Fruit fly (Drosophila melanogaster) whole organism, prepupa: Measurements from ENCODE around the gene CG6912.

ENCODE experiments used
- Blimp-1 ChIP-seq: fragments of 200-800 bp; sonication (Bioruptor generic); optimal IDR thresholded peaks from 3 replicates; lab custom pipeline; 2017; ENCODE audit warnings: missing biosample characterization, missing genetic modification characterization, mild to moderate bottlenecking, moderate library complexity, missing genetic modification reagents
- CG10631 ChIP-seq: fragments of 200-800 bp; sonication (Bioruptor generic); optimal IDR thresholded peaks from 2 replicates; lab custom pipeline; 2016; ENCODE audit warnings: missing biosample characterization, missing genetic modification characterization
- CG10669 ChIP-seq: fragments of 200-800 bp; sonication (Bioruptor generic); optimal IDR thresholded peaks from 3 replicates; lab custom pipeline; 2018; ENCODE audit warnings: missing biosample characterization, mild to moderate bottlenecking, missing genetic modification characterization, moderate library complexity
- CG11294 ChIP-seq: fragments of 200-800 bp; sonication (Bioruptor generic); IDR thresholded peaks from 2 replicates; pipeline ENCODE4 v1.3.6; 2022; ENCODE audit warnings: missing biosample characterization, missing genetic modification characterization
- CG11902 ChIP-seq: fragments of 200-800 bp; sonication (Bioruptor generic); optimal IDR thresholded peaks from 3 replicates; lab custom pipeline; 2016; ENCODE audit warnings: missing biosample characterization, missing genetic modification characterization
- CG1621 ChIP-seq: fragments of 200-800 bp; sonication (Bioruptor generic); optimal IDR thresholded peaks from 3 replicates; lab custom pipeline; 2018; ENCODE audit warnings: missing biosample characterization, mild to moderate bottlenecking, missing genetic modification characterization
- CG16779 ChIP-seq: fragments of 200-800 bp; sonication (Bioruptor generic); optimal IDR thresholded peaks from 3 replicates; lab custom pipeline; 2017; ENCODE audit warnings: missing biosample characterization, mild to moderate bottlenecking, missing genetic modification characterization
- CG3032 ChIP-seq: fragments of 200-800 bp; optimal IDR thresholded peaks from 2 replicates; lab custom pipeline; 2019; ENCODE audit warnings: missing biosample characterization, mild to moderate bottlenecking, missing genetic modification characterization, moderate library complexity
- CG31627 ChIP-seq: fragments of 200-800 bp; sonication (Bioruptor generic); optimal IDR thresholded peaks from 3 replicates; lab custom pipeline; 2016; ENCODE audit warnings: missing biosample characterization, missing genetic modification characterization
- CG32006 ChIP-seq: fragments of 200-800 bp; sonication (Bioruptor generic); optimal IDR thresholded peaks from 3 replicates; lab custom pipeline; 2017; ENCODE audit warnings: missing biosample characterization, mild to moderate bottlenecking, missing genetic modification characterization
- CG34406 ChIP-seq: fragments of 200-800 bp; sonication (Bioruptor generic); optimal IDR thresholded peaks from 3 replicates; lab custom pipeline; 2016; ENCODE audit warnings: missing biosample characterization, missing genetic modification characterization
- CG4318 ChIP-seq: fragments of 200-800 bp; sonication (Bioruptor generic); optimal IDR thresholded peaks from 3 replicates; lab custom pipeline; 2017; ENCODE audit warnings: missing biosample characterization, mild to moderate bottlenecking, missing genetic modification characterization
- CG6163 ChIP-seq: fragments of 200-800 bp; sonication (Bioruptor generic); IDR thresholded peaks from 3 replicates; pipeline ENCODE4 v1.3.6; 2022; ENCODE audit warnings: missing biosample characterization, missing genetic modification characterization
- CG6276 ChIP-seq: fragments of 200-800 bp; sonication (Bioruptor generic); optimal IDR thresholded peaks from 2 replicates; lab custom pipeline; 2017; ENCODE audit warnings: missing biosample characterization, mild to moderate bottlenecking, missing genetic modification characterization
- CG6792 ChIP-seq: fragments of 200-800 bp; sonication (Bioruptor generic); optimal IDR thresholded peaks from 3 replicates; lab custom pipeline; 2016; ENCODE audit warnings: missing biosample characterization, missing genetic modification characterization
- CG6808 ChIP-seq: fragments of 200-800 bp; sonication (Bioruptor generic); optimal IDR thresholded peaks from 3 replicates; lab custom pipeline; 2017; ENCODE audit warnings: missing biosample characterization, missing genetic modification characterization, mild to moderate bottlenecking, moderate library complexity, missing genetic modification reagents
- CG6854 ChIP-seq: fragments of 200-800 bp; sonication (Bioruptor generic); optimal IDR thresholded peaks from 2 replicates; lab custom pipeline; 2017; ENCODE audit warnings: missing biosample characterization, mild to moderate bottlenecking, missing genetic modification characterization
- CG8319 ChIP-seq: fragments of 200-800 bp; sonication (Bioruptor generic); optimal IDR thresholded peaks from 3 replicates; lab custom pipeline; 2016; ENCODE audit warnings: missing biosample characterization, missing genetic modification characterization
- CG8632 ChIP-seq: fragments of 200-800 bp; sonication (Bioruptor generic); optimal IDR thresholded peaks from 3 replicates; lab custom pipeline; 2016; ENCODE audit warnings: missing biosample characterization, missing genetic modification characterization
- Eip75B ChIP-seq: fragments of 200-800 bp; sonication (Bioruptor generic); optimal IDR thresholded peaks from 3 replicates; lab custom pipeline; 2016; ENCODE audit warnings: missing biosample characterization, missing genetic modification characterization
- Eip78C ChIP-seq: fragments of 200-800 bp; sonication (Bioruptor generic); peaks from one replicate; lab custom pipeline; 2016; ENCODE audit warnings: missing biosample characterization, missing genetic modification characterization
- Eip93F ChIP-seq: fragments of 200-800 bp; sonication (Bioruptor generic); optimal IDR thresholded peaks from 2 replicates; lab custom pipeline; 2016; ENCODE audit warnings: missing biosample characterization, mild to moderate bottlenecking, missing genetic modification characterization
- Ets96B ChIP-seq: fragments of 200-800 bp; optimal IDR thresholded peaks from 2 replicates; lab custom pipeline; 2019; ENCODE audit warnings: missing biosample characterization, mild to moderate bottlenecking, missing genetic modification characterization, moderate library complexity
- Hr38 ChIP-seq: sonication (Bioruptor generic); optimal IDR thresholded peaks from 2 replicates; lab custom pipeline; 2016; ENCODE audit warnings: missing biosample characterization, missing genetic modification characterization
- Hr39 ChIP-seq: fragments of 200-800 bp; sonication (Bioruptor generic); optimal IDR thresholded peaks from 2 replicates; lab custom pipeline; 2016; ENCODE audit warnings: missing biosample characterization, missing genetic modification characterization
- Hr4 ChIP-seq: fragments of 200-800 bp; sonication (Bioruptor generic); optimal IDR thresholded peaks from 3 replicates; lab custom pipeline; 2016; ENCODE audit warnings: missing biosample characterization, missing genetic modification characterization
- Met ChIP-seq: fragments of 200-800 bp; sonication (Bioruptor generic); optimal IDR thresholded peaks from 3 replicates; lab custom pipeline; 2016; ENCODE audit warnings: missing biosample characterization, missing genetic modification characterization
- OdsH ChIP-seq: fragments of 200-800 bp; sonication (Bioruptor generic); optimal IDR thresholded peaks from 3 replicates; lab custom pipeline; 2016; ENCODE audit warnings: missing biosample characterization, missing genetic modification characterization
- Smox ChIP-seq: fragments of 200-800 bp; sonication (Bioruptor generic); optimal IDR thresholded peaks from 3 replicates; lab custom pipeline; 2016; ENCODE audit warnings: missing biosample characterization, missing genetic modification characterization
- Sox14 ChIP-seq: fragments of 200-800 bp; sonication (Bioruptor generic); optimal IDR thresholded peaks from 3 replicates; lab custom pipeline; 2016; ENCODE audit warnings: missing biosample characterization, missing genetic modification characterization
- cyc ChIP-seq: fragments of 200-800 bp; sonication (Bioruptor generic); optimal IDR thresholded peaks from 3 replicates; lab custom pipeline; 2016; ENCODE audit warnings: missing biosample characterization, missing genetic modification characterization
- dsx ChIP-seq: fragments of 200-800 bp; optimal IDR thresholded peaks from 3 replicates; lab custom pipeline; 2019; ENCODE audit warnings: missing biosample characterization, mild to moderate bottlenecking, missing genetic modification characterization, moderate library complexity; ENCODE audit not compliant: poor library complexity, severe bottlenecking
- eg ChIP-seq: fragments of 200-800 bp; sonication (Bioruptor generic); IDR thresholded peaks from 3 replicates; pipeline ENCODE4 v1.3.6; 2022; ENCODE audit warnings: missing biosample characterization, missing genetic modification characterization
- esn ChIP-seq: fragments of 200-800 bp; sonication (Bioruptor generic); optimal IDR thresholded peaks from 2 replicates; lab custom pipeline; 2016; ENCODE audit warnings: missing biosample characterization, mild to moderate bottlenecking, missing genetic modification characterization, moderate library complexity
- fd59A ChIP-seq: fragments of 200-800 bp; sonication (Bioruptor generic); optimal IDR thresholded peaks from 2 replicates; lab custom pipeline; 2017; ENCODE audit warnings: missing biosample characterization, mild to moderate bottlenecking, missing genetic modification characterization, missing genetic modification reagents
- fd85E ChIP-seq: fragments of 200-800 bp; sonication (Bioruptor generic); optimal IDR thresholded peaks from 3 replicates; lab custom pipeline; 2016; ENCODE audit warnings: missing biosample characterization, missing genetic modification characterization
- fkh ChIP-seq: fragments of 200-800 bp; sonication (Bioruptor generic); optimal IDR thresholded peaks from 3 replicates; lab custom pipeline; 2017; ENCODE audit warnings: missing biosample characterization, mild to moderate bottlenecking, missing genetic modification characterization, moderate library complexity
- lz ChIP-seq: fragments of 200-800 bp; sonication (Bioruptor generic); optimal IDR thresholded peaks from 3 replicates; lab custom pipeline; 2016; ENCODE audit warnings: missing biosample characterization, missing genetic modification characterization
- pdm3 ChIP-seq: fragments of 200-800 bp; sonication (Bioruptor generic); optimal IDR thresholded peaks from 3 replicates; lab custom pipeline; 2016; ENCODE audit warnings: missing biosample characterization, missing genetic modification characterization
- salr ChIP-seq, 2 experiments: fragments of 200-800 bp; sonication (Bioruptor generic); optimal IDR thresholded peaks; 3 replicates each; lab custom pipeline; 2016 to 2018; ENCODE audit warnings: missing biosample characterization in 2 of 2, missing genetic modification characterization in 2 of 2, mild to moderate bottlenecking in 1 of 2
- spab ChIP-seq: fragments of 200-800 bp; sonication (Bioruptor generic); optimal IDR thresholded peaks from 2 replicates; lab custom pipeline; 2017; ENCODE audit warnings: missing biosample characterization, mild to moderate bottlenecking, missing genetic modification characterization, missing genetic modification reagents
- svp ChIP-seq: fragments of 200-800 bp; sonication (Bioruptor generic); peaks from one replicate; lab custom pipeline; 2016; ENCODE audit warnings: missing biosample characterization, missing genetic modification characterization
- topi ChIP-seq: fragments of 200-800 bp; sonication (Bioruptor generic); optimal IDR thresholded peaks from 3 replicates; lab custom pipeline; 2016; ENCODE audit warnings: missing biosample characterization, missing genetic modification characterization
- vri ChIP-seq: fragments of 200-800 bp; sonication (Bioruptor generic); optimal IDR thresholded peaks from 3 replicates; lab custom pipeline; 2016; ENCODE audit warnings: missing biosample characterization, mild to moderate bottlenecking, missing genetic modification characterization

Gene CG6912

DNA sequence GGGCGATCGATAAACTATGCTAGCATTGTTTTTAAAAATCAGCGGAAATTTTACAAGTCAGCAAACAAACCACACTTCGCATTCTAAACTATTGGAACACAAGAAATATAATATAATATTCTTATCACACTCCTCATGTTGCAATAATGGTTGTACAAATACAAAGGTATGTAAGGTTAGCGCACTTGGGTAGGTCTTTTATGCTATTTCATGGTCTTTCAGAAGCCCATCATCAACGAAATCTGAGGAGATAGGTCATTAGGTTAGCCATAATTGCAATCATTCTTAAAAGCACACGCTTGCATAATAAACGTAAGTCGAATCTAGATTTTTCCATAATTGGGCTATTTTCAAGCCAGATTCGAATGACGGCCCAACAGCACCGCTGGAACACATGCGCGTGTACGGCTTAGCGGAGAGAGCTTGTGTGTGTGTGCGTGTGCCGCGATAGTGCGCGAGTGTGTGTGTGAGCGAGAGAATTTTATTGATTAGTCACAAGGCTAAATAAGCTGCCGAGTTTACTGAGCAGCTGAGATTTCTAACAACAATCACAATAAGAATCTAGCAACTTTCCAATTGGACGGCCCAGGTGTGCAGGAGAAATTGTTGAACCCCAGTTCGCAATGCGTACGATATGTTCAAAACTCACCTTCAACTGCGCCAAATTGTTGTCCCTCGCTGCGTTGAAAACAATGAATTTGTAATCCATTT is 42.4 kb downstream of the CG6912 start (continued):
- TF ChIP-seq fd85E (GFP tag; lab: Kevin White, UChicago) (no peak), CG16779 (tag; lab: Kevin White, UChicago) (no peak), spab (GFP tag; lab: Kevin White, UChicago) (no peak), CG8319 (GFP tag; lab: Kevin White, UChicago) (no peak), CG1621 (tag; lab: Kevin White, UChicago) (no peak), cyc (GFP tag; lab: Kevin White, UChicago) (no peak), Hr4 (GFP tag; lab: Kevin White, UChicago) (peak; percentile 32), CG3032 (no peak), Blimp-1 (GFP tag; lab: Kevin White, UChicago) (no peak), Eip93F (GFP tag; lab: Kevin White, UChicago) (no peak), Met (GFP tag; lab: Kevin White, UChicago) (peak; percentile 55), CG11294 (no peak), CG6854 (GFP tag; lab: Kevin White, UChicago) (no peak), Sox14 (peak; percentile 19), eg (GFP tag; lab: Robert Waterston, UW) (no peak), lz (GFP tag; lab: Kevin White, UChicago) (no peak), CG31627 (GFP tag; lab: Kevin White, UChicago) (no peak), dsx (no peak), CG10631 (GFP tag; lab: Kevin White, UChicago) (no peak), pdm3 (GFP tag; lab: Kevin White, UChicago) (no peak), Hr39 (GFP tag; lab: Kevin White, UChicago) (no peak), fd59A (no peak), CG6792 (GFP tag; lab: Kevin White, UChicago) (no peak), Ets96B (tag; lab: Kevin White, UChicago) (no peak), OdsH (peak; percentile 23), Smox (GFP tag; lab: Kevin White, UChicago) (no peak), svp (GFP tag; lab: Kevin White, UChicago) (peak; percentile 79), topi (GFP tag; lab: Kevin White, UChicago) (no peak), CG34406 (GFP tag; lab: Kevin White, UChicago) (no peak), CG10669 (GFP tag; lab: Kevin White, UChicago) (no peak), Eip75B (no peak), esn (GFP tag; lab: Kevin White, UChicago) (peak; percentile 35), CG8632 (GFP tag; lab: Kevin White, UChicago) (no peak), Eip78C (GFP tag; lab: Kevin White, UChicago) (peak; percentile 84)
- TF ChIP-seq, all 60 proteins: peak for 15

DNA sequence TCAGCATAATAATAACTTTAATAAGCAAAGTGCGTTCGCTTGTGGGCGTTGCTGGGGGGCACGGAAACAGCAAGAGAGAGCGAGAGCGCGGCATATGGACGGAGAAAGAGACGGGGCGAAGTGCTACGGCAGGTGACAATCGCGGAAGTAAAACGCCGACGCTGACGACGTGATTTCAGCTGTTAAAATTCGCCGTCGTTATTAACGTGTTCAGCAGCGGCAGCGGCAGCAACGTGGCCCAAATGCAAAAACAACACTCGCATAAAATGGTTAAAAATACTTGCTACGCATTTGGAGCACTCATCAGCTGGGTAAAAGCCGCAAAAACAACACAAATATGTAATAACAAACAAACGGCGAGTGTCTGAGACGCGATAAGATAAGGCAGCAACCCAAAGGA is 44.0 kb downstream of the CG6912 start:
- TF ChIP-seq salr (GFP tag; optimal IDR thresholded peaks at IDR 0.05; lab: Kevin White, UChicago), result no peak
- TF ChIP-seq CG8632 (GFP tag; lab: Kevin White, UChicago), result no peak
- no peak for TF ChIP-seq CG6792 (GFP tag; lab: Kevin White, UChicago)
- TF ChIP-seq Sox14, result peak; percentile 28
- TF ChIP-seq Eip93F (GFP tag; lab: Kevin White, UChicago), result peak; percentile 35
- TF ChIP-seq Hr38 (GFP tag; lab: Kevin White, UChicago), result no peak
- no peak for TF ChIP-seq CG3032
- no peak for TF ChIP-seq esn (GFP tag; lab: Kevin White, UChicago)
- TF ChIP-seq fd85E (GFP tag; lab: Kevin White, UChicago), result no peak
- peak; percentile 93 for TF ChIP-seq fkh (GFP tag; lab: Kevin White, UChicago)
- TF ChIP-seq, all 60 proteins: peak for 3

- TF ChIP-seq CG10631 (GFP tag; lab: Kevin White, UChicago) (peak; percentile 80), CG10669 (GFP tag; lab: Kevin White, UChicago) (peak; percentile 84), pdm3 (GFP tag; lab: Kevin White, UChicago) (peak; percentile 72), CG32006 (peak; percentile 68), CG1621 (tag; lab: Kevin White, UChicago) (peak; percentile 52), CG16779 (tag; lab: Kevin White, UChicago) (peak; percentile 5), Sox14 (peak; percentile 82), salr (GFP tag; optimal IDR thresholded peaks at IDR 0.05; lab: Kevin White, UChicago) (peak; percentile 50 to 65), CG6276 (GFP tag; lab: Kevin White, UChicago) (no peak), CG4318 (GFP tag; lab: Kevin White, UChicago) (peak; percentile 35), topi (GFP tag; lab: Kevin White, UChicago) (peak; percentile 89), Ets96B (tag; lab: Kevin White, UChicago) (peak; percentile 85), CG11902 (peak; percentile 79), Smox (GFP tag; lab: Kevin White, UChicago) (peak; percentile 80), CG6808 (GFP tag; lab: Kevin White, UChicago) (peak; percentile 89), CG6854 (GFP tag; lab: Kevin White, UChicago) (peak; percentile 39), svp (GFP tag; lab: Kevin White, UChicago) (peak; percentile 92), Hr39 (GFP tag; lab: Kevin White, UChicago) (peak; percentile 87), vri (GFP tag; lab: Kevin White, UChicago) (peak; percentile 48), Blimp-1 (GFP tag; lab: Kevin White, UChicago) (peak; percentile 62), CG8632 (GFP tag; lab: Kevin White, UChicago) (peak; percentile 82), CG6163 (GFP tag; lab: Robert Waterston, UW) (peak; percentile 57; the same call in 2 of the 3 replicates), CG8319 (GFP tag; lab: Kevin White, UChicago) (peak; percentile 52), Eip78C (GFP tag; lab: Kevin White, UChicago) (peak; percentile 96)
Observed at dm6 chr3R:15092351-15092750, 44.5 kb downstream of the CG6912 start.
